Fruit fly (Drosophila melanogaster) whole organism, embryonic: Measurements from ENCODE around the gene Atat.

Source experiments
- Abd-B ChIP-seq: fragments of 200-800 bp; sonication (Bioruptor generic); optimal IDR thresholded peaks from 2 replicates; lab custom pipeline; 2018; ENCODE audit warnings: missing biosample characterization, mild to moderate bottlenecking, missing genetic modification characterization, moderate library complexity
- Atf3 ChIP-seq: fragments of 200-800 bp; sonication (Bioruptor generic); optimal IDR thresholded peaks from 3 replicates; lab custom pipeline; 2016; ENCODE audit warnings: missing biosample characterization, missing genetic modification characterization
- CG11093 ChIP-seq: fragments of 200-800 bp; sonication (Bioruptor generic); IDR thresholded peaks from 3 replicates; pipeline ENCODE4 v1.3.6; 2022; ENCODE audit warnings: missing biosample characterization, missing genetic modification characterization
- CG12104 ChIP-seq: fragments of 200-800 bp; sonication (Bioruptor generic); optimal IDR thresholded peaks from 3 replicates; lab custom pipeline; 2016; ENCODE audit warnings: missing biosample characterization, missing genetic modification characterization
- CG14965 ChIP-seq: fragments of 200-800 bp; sonication (Bioruptor generic); optimal IDR thresholded peaks from 2 replicates; lab custom pipeline; 2016; ENCODE audit warnings: missing biosample characterization, missing genetic modification characterization, borderline replicate concordance
- CG17612 ChIP-seq: fragments of 200-800 bp; sonication (Bioruptor generic); IDR thresholded peaks from 2 replicates; pipeline ENCODE4 v1.3.6; 2022; ENCODE audit warnings: missing biosample characterization, missing genetic modification characterization
- CG1832 ChIP-seq: fragments of 200-800 bp; sonication (Bioruptor generic); optimal IDR thresholded peaks from 2 replicates; lab custom pipeline; 2017; ENCODE audit warnings: missing biosample characterization, mild to moderate bottlenecking, missing genetic modification characterization, inconsistent platforms
- CG18476 ChIP-seq: fragments of 200-800 bp; sonication (Bioruptor generic); optimal IDR thresholded peaks from 2 replicates; lab custom pipeline; 2016; ENCODE audit warnings: missing biosample characterization, mild to moderate bottlenecking, missing genetic modification characterization
- CG2199 ChIP-seq: fragments of 200-800 bp; sonication (Bioruptor generic); IDR thresholded peaks from 3 replicates; pipeline ENCODE4 v1.3.6; 2022; ENCODE audit warnings: missing biosample characterization, missing genetic modification characterization
- CG31441 ChIP-seq: fragments of 200-800 bp; sonication (Bioruptor generic); IDR thresholded peaks from 2 replicates; pipeline ENCODE4 v1.3.6; 2022; ENCODE audit warnings: missing biosample characterization, missing genetic modification characterization
- CG32532 ChIP-seq: fragments of 200-800 bp; sonication (Bioruptor generic); IDR thresholded peaks from 2 replicates; pipeline ENCODE4 v1.3.6; 2022; ENCODE audit warnings: missing biosample characterization, missing genetic modification characterization
- CG4854 ChIP-seq: fragments of 200-800 bp; sonication (Bioruptor generic); optimal IDR thresholded peaks from 2 replicates; lab custom pipeline; 2016; ENCODE audit warnings: missing biosample characterization, missing genetic modification characterization, inconsistent platforms
- CG8290 ChIP-seq, 3 experiments: fragments of 200-800 bp; sonication (Bioruptor generic); optimal IDR thresholded peaks; 2 replicates each; lab custom pipeline; 2016 to 2019; ENCODE audit warnings: missing biosample characterization in 3 of 3, missing genetic modification characterization in 3 of 3, mild to moderate bottlenecking in 2 of 3, moderate library complexity in 1 of 3
- Dfd ChIP-seq, 2 experiments: fragments of >200 bp; optimal IDR thresholded peaks; 2 replicates each; lab custom pipeline; 2017; ENCODE audit warnings: missing biosample characterization in 2 of 2, missing genetic modification characterization in 2 of 2
- Dp ChIP-seq: fragments of 200-800 bp; sonication (Bioruptor generic); optimal IDR thresholded peaks from 2 replicates; lab custom pipeline; 2018; ENCODE audit warnings: missing biosample characterization, mild to moderate bottlenecking, missing genetic modification characterization, moderate library complexity
- Elba2 ChIP-seq: fragments of 200-800 bp; sonication (Bioruptor generic); optimal IDR thresholded peaks from 3 replicates; lab custom pipeline; 2016; ENCODE audit warnings: missing biosample characterization, missing genetic modification characterization
- Gug ChIP-seq: fragments of 200-800 bp; sonication (Bioruptor generic); IDR thresholded peaks from 4 replicates; pipeline ENCODE4 v1.3.6; 2022; ENCODE audit warnings: missing biosample characterization, missing genetic modification characterization
- HLH3B ChIP-seq: fragments of 200-800 bp; sonication (Bioruptor generic); IDR thresholded peaks from 2 replicates; pipeline ENCODE4 v1.3.6; 2022; ENCODE audit warnings: missing biosample characterization, missing genetic modification characterization
- Lpt ChIP-seq: fragments of >200 bp; optimal IDR thresholded peaks from 2 replicates; lab custom pipeline; 2018; ENCODE audit warnings: missing biosample characterization, missing genetic modification characterization
- Mad ChIP-seq: fragments of 200-800 bp; sonication (Bioruptor generic); optimal IDR thresholded peaks from 2 replicates; lab custom pipeline; 2016; ENCODE audit warnings: missing biosample characterization, missing genetic modification characterization
- Oaz ChIP-seq: fragments of 200-800 bp; sonication (Bioruptor generic); IDR thresholded peaks from 2 replicates; pipeline ENCODE4 v1.3.6; 2022; ENCODE audit warnings: missing biosample characterization, missing genetic modification characterization
- PHDP ChIP-seq: fragments of 200-800 bp; sonication (Bioruptor generic); optimal IDR thresholded peaks from 3 replicates; lab custom pipeline; 2018; ENCODE audit warnings: missing biosample characterization, mild to moderate bottlenecking, missing genetic modification characterization, moderate library complexity
- Ravus ChIP-seq: fragments of 200-800 bp; sonication (Bioruptor generic); IDR thresholded peaks from 2 replicates; pipeline ENCODE4 v1.3.6; 2022; ENCODE audit warnings: missing biosample characterization, missing genetic modification characterization
- YL-1 ChIP-seq: fragments of 200-800 bp; sonication (Bioruptor generic); optimal IDR thresholded peaks from 3 replicates; lab custom pipeline; 2017; ENCODE audit warnings: missing biosample characterization, mild to moderate bottlenecking, missing genetic modification characterization
- ash1 ChIP-seq: fragments of 200-800 bp; sonication (Bioruptor generic); optimal IDR thresholded peaks from 2 replicates; lab custom pipeline; 2018; ENCODE audit warnings: missing biosample characterization, mild to moderate bottlenecking, missing genetic modification characterization
- az2 ChIP-seq: fragments of 200-800 bp; sonication (Bioruptor generic); optimal IDR thresholded peaks from 3 replicates; lab custom pipeline; 2016; ENCODE audit warnings: missing biosample characterization, missing genetic modification characterization
- corto ChIP-seq: fragments of 200-800 bp; sonication (Bioruptor generic); optimal IDR thresholded peaks from 2 replicates; lab custom pipeline; 2016; ENCODE audit warnings: missing biosample characterization, mild to moderate bottlenecking, missing genetic modification characterization, moderate library complexity
- dati ChIP-seq: fragments of 200-800 bp; sonication (Bioruptor generic); IDR thresholded peaks from 2 replicates; pipeline ENCODE4 v1.3.6; 2022; ENCODE audit warnings: missing biosample characterization, missing genetic modification characterization
- dmrt99B ChIP-seq: fragments of 200-800 bp; sonication (Bioruptor generic); optimal IDR thresholded peaks from 2 replicates; lab custom pipeline; 2018; ENCODE audit warnings: missing biosample characterization, mild to moderate bottlenecking, missing genetic modification characterization, moderate library complexity
- exex ChIP-seq: fragments of 200-800 bp; sonication (Bioruptor generic); optimal IDR thresholded peaks from 4 replicates; lab custom pipeline; 2018; ENCODE audit warnings: missing biosample characterization, mild to moderate bottlenecking, missing genetic modification characterization, moderate library complexity
- ftz-f1 ChIP-seq: fragments of 200-800 bp; sonication (Bioruptor generic); optimal IDR thresholded peaks from 2 replicates; lab custom pipeline; 2016; ENCODE audit warnings: missing biosample characterization, missing genetic modification characterization
- gem ChIP-seq: fragments of 200-800 bp; sonication (Bioruptor generic); optimal IDR thresholded peaks from 2 replicates; lab custom pipeline; 2019; ENCODE audit warnings: missing biosample characterization, mild to moderate bottlenecking, missing genetic modification characterization, moderate library complexity
- ham ChIP-seq: fragments of 200-800 bp; sonication (Bioruptor generic); IDR thresholded peaks from 2 replicates; pipeline ENCODE4 v1.3.6; 2022; ENCODE audit warnings: missing biosample characterization, missing genetic modification characterization
- her ChIP-seq: fragments of 200-800 bp; sonication (Bioruptor generic); optimal IDR thresholded peaks from 2 replicates; lab custom pipeline; 2016; ENCODE audit warnings: missing biosample characterization, missing genetic modification characterization
- knrl ChIP-seq: fragments of 200-800 bp; sonication (Bioruptor generic); IDR thresholded peaks from 3 replicates; pipeline ENCODE4 v1.3.6; 2022; ENCODE audit warnings: missing biosample characterization, missing genetic modification characterization; ENCODE audit not compliant: partially characterized antibody
- lola ChIP-seq, 3 experiments: fragments of >200 bp in 2 of 3; fragments of 200-800 bp in 1 of 3; sonication (Bioruptor generic) in 1 of 3; optimal IDR thresholded peaks; 2 replicates each; lab custom pipeline; 2017 to 2019; ENCODE audit warnings: missing biosample characterization in 3 of 3, missing genetic modification characterization in 3 of 3, mild to moderate bottlenecking in 1 of 3, moderate library complexity in 1 of 3
- nerfin-1 ChIP-seq: fragments of 200-800 bp; sonication (Bioruptor generic); optimal IDR thresholded peaks from 3 replicates; lab custom pipeline; 2019; ENCODE audit warnings: missing biosample characterization, mild to moderate bottlenecking, missing genetic modification characterization, moderate library complexity
- pan ChIP-seq, 4 experiments: fragments of >200 bp in 3 of 4; fragments of 200-800 bp in 1 of 4; sonication (Bioruptor generic) in 1 of 4; optimal IDR thresholded peaks in 3 of 4; IDR thresholded peaks in 1 of 4; 2 replicates each; pipeline versions ENCODE4 v1.3.6 to Lab custom; 2017 to 2022; ENCODE audit warnings: missing biosample characterization in 2 of 4, missing genetic modification characterization in 2 of 4, mixed read lengths in 1 of 4
- prd ChIP-seq, 3 experiments: fragments of >200 bp in 2 of 3; fragments of 200-800 bp in 1 of 3; sonication (Bioruptor generic) in 1 of 3; optimal IDR thresholded peaks in 2 of 3; IDR thresholded peaks in 1 of 3; 2 replicates in 2 of 3; 3 replicates in 1 of 3; pipeline versions ENCODE4 v1.3.6 to Lab custom; 2017 to 2022; ENCODE audit warnings: missing biosample characterization in 1 of 3, missing genetic modification characterization in 1 of 3
- pum ChIP-seq: fragments of 200-800 bp; sonication (Bioruptor generic); optimal IDR thresholded peaks from 2 replicates; lab custom pipeline; 2016; ENCODE audit warnings: missing biosample characterization, missing genetic modification characterization
- sim ChIP-seq: fragments of 200-800 bp; sonication (Bioruptor generic); IDR thresholded peaks from 2 replicates; pipeline ENCODE4 v1.3.6; 2022; ENCODE audit warnings: missing biosample characterization, missing genetic modification characterization
- sob ChIP-seq: fragments of 200-800 bp; sonication (Bioruptor generic); IDR thresholded peaks from 2 replicates; pipeline ENCODE4 v1.3.6; 2022; ENCODE audit warnings: missing biosample characterization, missing genetic modification characterization
- sr ChIP-seq: fragments of 200-800 bp; sonication (Bioruptor generic); IDR thresholded peaks from 3 replicates; pipeline ENCODE4 v1.3.6; 2022; ENCODE audit warnings: missing biosample characterization, missing genetic modification characterization
- trem ChIP-seq: fragments of 200-800 bp; optimal IDR thresholded peaks from 3 replicates; lab custom pipeline; 2019; ENCODE audit warnings: missing biosample characterization, mild to moderate bottlenecking, missing genetic modification characterization, moderate library complexity
- trh ChIP-seq: fragments of 200-800 bp; sonication (Bioruptor generic); optimal IDR thresholded peaks from 2 replicates; lab custom pipeline; 2016; ENCODE audit warnings: missing biosample characterization, missing genetic modification characterization
- wdn ChIP-seq: fragments of 200-800 bp; sonication (Bioruptor generic); IDR thresholded peaks from 2 replicates; pipeline ENCODE4 v1.3.6; 2022; ENCODE audit warnings: missing biosample characterization, missing genetic modification characterization
- zfh1 ChIP-seq: fragments of 200-800 bp; sonication (Bioruptor generic); IDR thresholded peaks from 3 replicates; pipeline ENCODE4 v1.3.6; 2022; ENCODE audit warnings: missing biosample characterization, missing genetic modification characterization

The Atat gene

dm6 chr3L:9460775-9461491 lies 34.4 kb upstream of the Atat start, which contains the start of the genes CG3434 and CG44838 (continued):
- TF ChIP-seq CG32532 (GFP tag; lab: Robert Waterston, UW): peak; percentile 81
- peak; percentile 64 for TF ChIP-seq CG18476
- peak; percentile 88 for TF ChIP-seq gem
- TF ChIP-seq prd (optimal IDR thresholded peaks at IDR 0.05; lab: Kevin White, UChicago): no peak
- TF ChIP-seq prd (GFP tag; IDR thresholded peaks at IDR 0.05; lab: Robert Waterston, UW): peak; percentile 86
- TF ChIP-seq CG2199 (GFP tag; lab: Robert Waterston, UW): peak; percentile 76
- peak; percentile 73 for TF ChIP-seq Atf3 (GFP tag; lab: Kevin White, UChicago)
- peak; percentile 58 for TF ChIP-seq YL-1 (GFP tag; lab: Kevin White, UChicago)
- peak; percentile 67 for TF ChIP-seq Elba2 (GFP tag; lab: Kevin White, UChicago)
- TF ChIP-seq nerfin-1 (tag; lab: Kevin White, UChicago): peak; percentile 68
- no peak for TF ChIP-seq Dfd (GFP tag; optimal IDR thresholded peaks at IDR 0.05; lab: Kevin White, UChicago)
- TF ChIP-seq Gug (GFP tag; lab: Robert Waterston, UW): peak; percentile 55
- no peak for TF ChIP-seq her (GFP tag; lab: Kevin White, UChicago)
- no peak; the same call in 1 of the 2 replicates for TF ChIP-seq Ravus (GFP tag; lab: Robert Waterston, UW)
- TF ChIP-seq ham (GFP tag; lab: Robert Waterston, UW): no peak
- TF ChIP-seq CG17612 (GFP tag; lab: Robert Waterston, UW): no peak
- peak; percentile 67 for TF ChIP-seq Dp (GFP tag; lab: Kevin White, UChicago)
- TF ChIP-seq pan (optimal IDR thresholded peaks at IDR 0.05; lab: Kevin White, UChicago): no peak
- peak in 1 of 2 experiments; percentile 66 for TF ChIP-seq pan (GFP tag; optimal IDR thresholded peaks at IDR 0.05 in 1 of 2, IDR thresholded peaks at IDR 0.05 in 1 of 2)
- no peak for TF ChIP-seq sim (GFP tag; lab: Robert Waterston, UW)
- no peak for TF ChIP-seq Lpt (GFP tag; lab: Kevin White, UChicago)
- TF ChIP-seq CG4854 (GFP tag; lab: Kevin White, UChicago): peak; percentile 48
- TF ChIP-seq dmrt99B: peak; percentile 74
- peak; percentile 86 for TF ChIP-seq Abd-B (GFP tag; lab: Kevin White, UChicago)
- peak; percentile 54 for TF ChIP-seq CG12104 (GFP tag; lab: Kevin White, UChicago)
- 0 out of 3 replicates have a peak, but pooled peaks have one; percentile 18 for TF ChIP-seq knrl (GFP tag; lab: Robert Waterston, UW)
- peak; percentile 87 for TF ChIP-seq CG31441
- no peak for TF ChIP-seq Oaz
- peak; percentile 73 for TF ChIP-seq pum
- TF ChIP-seq lola (GFP tag; optimal IDR thresholded peaks at IDR 0.05; lab: Kevin White, UChicago): peak in 1 of 3 experiments; percentile 79
- no peak for TF ChIP-seq sr (GFP tag; lab: Robert Waterston, UW)
- TF ChIP-seq ftz-f1 (GFP tag; lab: Kevin White, UChicago): peak; percentile 13
- TF ChIP-seq az2: peak; percentile 78
- peak; percentile 45 for TF ChIP-seq exex (tag; lab: Kevin White, UChicago)
- peak; percentile 18 for TF ChIP-seq CG1832
- TF ChIP-seq PHDP: peak; percentile 81
- peak; percentile 82 for TF ChIP-seq Mad (GFP tag; lab: Kevin White, UChicago)
- peak; percentile 84 for TF ChIP-seq trem
- TF ChIP-seq HLH3B: peak; percentile 67
- TF ChIP-seq zfh1: peak; percentile 68; the same call in 2 of the 3 replicates
- peak; percentile 42 for TF ChIP-seq corto (GFP tag; lab: Kevin White, UChicago)
- TF ChIP-seq trh (GFP tag; lab: Kevin White, UChicago): peak; percentile 15
- TF ChIP-seq CG14965 (GFP tag; lab: Kevin White, UChicago): no peak
- TF ChIP-seq wdn (GFP tag; lab: Robert Waterston, UW): peak; percentile 40; the same call in 1 of the 2 replicates
- peak; percentile 83 for TF ChIP-seq CG8290 (GFP tag; optimal IDR thresholded peaks at IDR 0.05; lab: Kevin White, UChicago)
- peak; percentile 27 to 81 for TF ChIP-seq CG8290 (tag; optimal IDR thresholded peaks at IDR 0.05; lab: Kevin White, UChicago)
- TF ChIP-seq sob (GFP tag; lab: Robert Waterston, UW): peak; percentile 80
- peak; percentile 45; the same call in 1 of the 3 replicates for TF ChIP-seq CG11093
- no peak for TF ChIP-seq ash1 (GFP tag; lab: Kevin White, UChicago)
- peak; percentile 45; the same call in 1 of the 2 replicates for TF ChIP-seq dati
